Worm (Caenorhabditis elegans) whole organism, mixed stage, embryonic: ENCODE measurements around the gene str-231.

ENCODE experiments used
- M03D4.4 ChIP-seq: sonication (generic microtip); optimal IDR thresholded peaks from 2 replicates; lab custom pipeline; 2017; ENCODE audit warnings: mild to moderate bottlenecking, missing genetic modification characterization, missing compliant biosample characterization
- bed-3 ChIP-seq: fragments of 200-800 bp; sonication (Bioruptor generic); optimal IDR thresholded peaks from 3 replicates; lab custom pipeline; 2018; ENCODE audit warnings: mild to moderate bottlenecking, missing genetic modification characterization, moderate library complexity, missing compliant biosample characterization
- blmp-1 ChIP-seq: fragments of 150-350 bp; optimal IDR thresholded peaks from 2 replicates; lab custom pipeline; 2014; ENCODE audit warnings: missing biosample characterization, missing genetic modification characterization
- ceh-43 ChIP-seq: fragments of 200-800 bp; sonication (Bioruptor generic); optimal IDR thresholded peaks from 2 replicates; lab custom pipeline; 2018; ENCODE audit warnings: mild to moderate bottlenecking, missing genetic modification characterization, moderate library complexity, missing compliant biosample characterization
- ceh-83 ChIP-seq: fragments of 200-800 bp; sonication (Bioruptor generic); optimal IDR thresholded peaks from 2 replicates; lab custom pipeline; 2018; ENCODE audit warnings: mild to moderate bottlenecking, missing genetic modification characterization, missing compliant biosample characterization
- ces-1 ChIP-seq: fragments of 150-350 bp; optimal IDR thresholded peaks from 2 replicates; lab custom pipeline; 2014; ENCODE audit warnings: missing biosample characterization, missing genetic modification reagents, missing genetic modification characterization
- drap-1 ChIP-seq: fragments of 200-800 bp; sonication (Bioruptor generic); optimal IDR thresholded peaks from 3 replicates; lab custom pipeline; 2018; ENCODE audit warnings: mild to moderate bottlenecking, missing genetic modification characterization, missing compliant biosample characterization
- elt-1 ChIP-seq: sonication (generic microtip); optimal IDR thresholded peaks from 2 replicates; lab custom pipeline; 2017; ENCODE audit warnings: missing genetic modification characterization, mild to moderate bottlenecking, missing compliant biosample characterization, antibody characterized with exemption, moderate library complexity, borderline replicate concordance; ENCODE audit not compliant: insufficient read depth
- elt-3 ChIP-seq: fragments of 150-350 bp; optimal IDR thresholded peaks from 2 replicates; lab custom pipeline; 2014; ENCODE audit warnings: missing biosample characterization, missing genetic modification characterization
- ham-2 ChIP-seq: fragments of 200-800 bp; sonication (Bioruptor generic); optimal IDR thresholded peaks from 2 replicates; lab custom pipeline; 2018; ENCODE audit warnings: mild to moderate bottlenecking, missing genetic modification characterization, missing compliant biosample characterization
- hlh-1 ChIP-seq: fragments of 150-350 bp; optimal IDR thresholded peaks from 2 replicates; lab custom pipeline; 2014; ENCODE audit warnings: missing biosample characterization, missing genetic modification reagents, missing genetic modification characterization
- lin-13 ChIP-seq: fragments of 150-350 bp; optimal IDR thresholded peaks from 2 replicates; lab custom pipeline; 2014; ENCODE audit warnings: missing biosample characterization, missing genetic modification characterization
- lin-32 ChIP-seq: fragments of 200-800 bp; sonication (Bioruptor generic); optimal IDR thresholded peaks from 2 replicates; lab custom pipeline; 2018; ENCODE audit warnings: mild to moderate bottlenecking, missing genetic modification characterization, missing compliant biosample characterization
- mab-5 ChIP-seq: fragments of 150-350 bp; optimal IDR thresholded peaks from 2 replicates; lab custom pipeline; 2014; ENCODE audit warnings: missing biosample characterization, missing genetic modification characterization
- mep-1 ChIP-seq: fragments of 150-350 bp; optimal IDR thresholded peaks from 2 replicates; lab custom pipeline; 2017; ENCODE audit warnings: missing biosample characterization, missing genetic modification reagents, missing genetic modification characterization, inconsistent platforms
- mls-2 ChIP-seq: sonication (generic microtip); optimal IDR thresholded peaks from 2 replicates; lab custom pipeline; 2016; ENCODE audit warnings: mild to moderate bottlenecking, missing genetic modification characterization, moderate library complexity, missing compliant biosample characterization
- nhr-237 ChIP-seq: fragments of 150-350 bp; optimal IDR thresholded peaks from 2 replicates; lab custom pipeline; 2014; ENCODE audit warnings: missing biosample characterization, missing genetic modification characterization
- nhr-28 ChIP-seq: fragments of 150-350 bp; optimal IDR thresholded peaks from 2 replicates; lab custom pipeline; 2014; ENCODE audit warnings: missing biosample characterization, missing genetic modification characterization
- nhr-76 ChIP-seq: sonication (generic microtip); optimal IDR thresholded peaks from 2 replicates; lab custom pipeline; 2017; ENCODE audit warnings: missing biosample characterization, missing genetic modification characterization
- pha-4 ChIP-seq: fragments of 150-350 bp; optimal IDR thresholded peaks from 2 replicates; lab custom pipeline; 2018; ENCODE audit warnings: missing biosample characterization, missing genetic modification reagents, missing genetic modification characterization
- snpc-4 ChIP-seq: fragments of 150-350 bp; optimal IDR thresholded peaks from 2 replicates; lab custom pipeline; 2014; ENCODE audit warnings: missing biosample characterization, missing genetic modification characterization
- sptf-1 ChIP-seq: sonication (generic microtip); optimal IDR thresholded peaks from 2 replicates; lab custom pipeline; 2017; ENCODE audit warnings: mild to moderate bottlenecking, missing genetic modification characterization, moderate library complexity, missing compliant biosample characterization
- unc-120 ChIP-seq: sonication (generic microtip); optimal IDR thresholded peaks from 2 replicates; lab custom pipeline; 2017; ENCODE audit warnings: missing genetic modification characterization, missing compliant biosample characterization; ENCODE audit not compliant: poor library complexity, severe bottlenecking
- unc-62 ChIP-seq: fragments of 150-350 bp; optimal IDR thresholded peaks from 2 replicates; lab custom pipeline; 2014; ENCODE audit warnings: missing biosample characterization, missing genetic modification reagents, missing genetic modification characterization
- zip-8 ChIP-seq: fragments of 150-350 bp; optimal IDR thresholded peaks from 2 replicates; lab custom pipeline; 2014; ENCODE audit warnings: missing biosample characterization, missing genetic modification characterization
- ztf-11 ChIP-seq: fragments of 150-350 bp; optimal IDR thresholded peaks from 2 replicates; lab custom pipeline; 2014; ENCODE audit warnings: missing biosample characterization, missing genetic modification characterization

str-231 gene

ce11 chrV:16023051-16023450 lies 15.6 kb upstream of the str-231 start, which contains the start of gene cwc-15:
Gene cwc-15, plus strand, starts transcription at chrV:16023351.
- TF ChIP-seq zip-8 (tag; lab: Kevin White, UChicago), result no peak
- no peak for TF ChIP-seq unc-62
- no peak for TF ChIP-seq blmp-1 (tag; lab: Kevin White, UChicago)
- TF ChIP-seq nhr-76, result no peak
- no peak for TF ChIP-seq nhr-237 (tag; lab: Kevin White, UChicago)
- TF ChIP-seq lin-32 (GFP tag; lab: Kevin White, UChicago), result no peak

ce11 chrV:16022600-16022999 lies 15.2 kb upstream of the str-231 start:
- TF ChIP-seq sptf-1 (tag; lab: Kevin White, UChicago), result peak; percentile 59
- TF ChIP-seq nhr-28, result no peak

- TF ChIP-seq pha-4 (no peak), lin-13 (tag; lab: Kevin White, UChicago) (no peak), mep-1 (tag; lab: Kevin White, UChicago) (no peak), nhr-76 (no peak), mls-2 (tag; lab: Kevin White, UChicago) (no peak), M03D4.4 (tag; lab: Kevin White, UChicago) (no peak), unc-62 (no peak)
- TF ChIP-seq, all 35 proteins: peak for 0
Observed at ce11 chrV:16020042-16020441, 12.6 kb upstream of the str-231 start, which contains the start of gene srx-44. Gene srx-44, plus strand, starts transcription at chrV:16020342.

DNA sequence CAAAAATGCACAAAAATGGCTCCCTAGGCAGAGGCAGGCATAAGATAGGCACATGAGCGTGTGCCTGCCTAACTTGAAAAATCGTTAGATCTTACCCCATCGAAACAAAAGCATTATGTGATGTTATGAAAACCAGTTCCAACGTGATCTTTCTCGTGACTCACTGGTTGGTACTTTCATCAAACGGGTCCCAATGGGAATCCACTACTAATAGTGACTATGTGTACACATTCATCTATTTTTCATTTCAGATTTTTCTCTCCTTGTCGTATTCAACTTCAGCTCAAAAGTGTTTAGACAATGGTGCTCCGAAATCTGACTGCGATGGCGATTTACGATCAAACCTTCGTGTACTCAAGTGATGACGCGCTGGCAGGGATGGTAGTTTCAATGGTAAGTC lies 10.3 kb upstream of the str-231 start, which contains the start of gene srx-43:
Gene srx-43 (plus strand): TSS at position 301 of the 400 bp plus-strand sequence.
- no peak for TF ChIP-seq hlh-1 (tag; lab: Kevin White, UChicago)
- no peak for TF ChIP-seq ces-1
- TF ChIP-seq mab-5 (tag; lab: Kevin White, UChicago), result no peak
- no peak for TF ChIP-seq zip-8 (tag; lab: Kevin White, UChicago)
- no peak for TF ChIP-seq sptf-1 (tag; lab: Kevin White, UChicago)
- no peak for TF ChIP-seq mls-2 (tag; lab: Kevin White, UChicago)
- TF ChIP-seq, all 35 proteins: peak for 0

DNA sequence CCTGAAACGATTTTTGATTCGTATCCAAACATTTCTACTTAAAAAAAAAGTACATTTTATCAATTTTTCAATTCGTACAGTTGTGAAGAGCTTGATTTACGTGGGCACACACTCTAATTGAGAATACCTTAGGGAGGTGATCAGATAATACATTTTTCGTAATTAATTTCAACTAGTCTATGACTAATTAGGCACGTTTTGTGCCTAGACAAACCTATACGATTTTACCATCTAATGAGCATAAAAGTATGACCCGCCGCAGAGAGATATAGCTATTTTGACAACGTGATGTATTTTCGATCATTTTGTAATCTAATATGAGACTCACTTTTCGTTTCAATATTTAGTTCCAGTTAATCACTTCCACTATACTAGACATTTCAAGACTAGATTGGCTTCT lies 9.6 kb upstream of the str-231 start:
- TF ChIP-seq ces-1 (no peak), ztf-11 (no peak), unc-62 (no peak), ceh-83 (GFP tag; lab: Kevin White, UChicago) (no peak), elt-3 (tag; lab: Kevin White, UChicago) (no peak), bed-3 (GFP tag; lab: Kevin White, UChicago) (no peak), snpc-4 (no peak), hlh-1 (tag; lab: Kevin White, UChicago) (no peak), nhr-76 (no peak), M03D4.4 (tag; lab: Kevin White, UChicago) (no peak), nhr-237 (tag; lab: Kevin White, UChicago) (no peak), sptf-1 (tag; lab: Kevin White, UChicago) (no peak), drap-1 (GFP tag; lab: Kevin White, UChicago) (no peak)
- TF ChIP-seq, all 35 proteins: peak for 0

DNA sequence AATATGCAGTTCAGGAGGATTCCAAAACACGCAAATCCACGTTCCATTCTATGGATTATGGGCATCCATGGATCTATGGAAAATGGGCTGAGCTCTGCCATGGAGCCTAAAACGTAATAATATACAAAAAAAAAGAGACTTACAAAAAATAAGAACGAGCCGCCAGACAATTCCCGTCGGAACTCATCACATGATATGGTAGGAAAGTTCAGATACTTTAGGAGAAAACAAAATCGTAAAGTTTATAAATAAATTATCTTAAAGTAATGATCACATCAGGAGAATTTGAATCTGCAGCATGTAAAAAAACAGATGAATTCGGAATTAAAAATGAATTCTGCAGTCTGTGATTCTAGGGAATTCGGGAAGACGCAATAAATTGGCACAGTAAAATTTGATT lies 8.2 kb upstream of the str-231 start, which contains the start of gene str-232:
Gene str-232 (minus strand): TSS at position 101 of the 400 bp plus-strand sequence.
- TF ChIP-seq lin-13 (tag; lab: Kevin White, UChicago) (no peak), unc-62 (no peak), ces-1 (no peak), zip-8 (tag; lab: Kevin White, UChicago) (no peak), unc-120 (tag; lab: Kevin White, UChicago) (no peak), ceh-43 (GFP tag; lab: Kevin White, UChicago) (no peak), ham-2 (no peak)
- TF ChIP-seq, all 35 proteins: peak for 0

ce11 chrV:16009564-16009963 lies 2.2 kb upstream of the str-231 start, which contains the start of gene str-233:
Gene str-233, minus strand, starts transcription at chrV:16009664.
- no peak for TF ChIP-seq lin-13 (tag; lab: Kevin White, UChicago)
- TF ChIP-seq mab-5 (tag; lab: Kevin White, UChicago), result no peak
- TF ChIP-seq elt-1 (tag; lab: Kevin White, UChicago), result no peak
